Fruit fly (Drosophila melanogaster) Kc167 (cell line): Measurements from ENCODE around the gene CG12009.

Experiments
- Sin3A ChIP-seq: fragments of >200 bp; optimal IDR thresholded peaks from 2 replicates; lab custom pipeline; 2018; ENCODE audit warnings: missing external identifiers
- psq ChIP-seq: fragments of >200 bp; optimal IDR thresholded peaks from 2 replicates; lab custom pipeline; 2017; ENCODE audit warnings: missing external identifiers

DNA sequence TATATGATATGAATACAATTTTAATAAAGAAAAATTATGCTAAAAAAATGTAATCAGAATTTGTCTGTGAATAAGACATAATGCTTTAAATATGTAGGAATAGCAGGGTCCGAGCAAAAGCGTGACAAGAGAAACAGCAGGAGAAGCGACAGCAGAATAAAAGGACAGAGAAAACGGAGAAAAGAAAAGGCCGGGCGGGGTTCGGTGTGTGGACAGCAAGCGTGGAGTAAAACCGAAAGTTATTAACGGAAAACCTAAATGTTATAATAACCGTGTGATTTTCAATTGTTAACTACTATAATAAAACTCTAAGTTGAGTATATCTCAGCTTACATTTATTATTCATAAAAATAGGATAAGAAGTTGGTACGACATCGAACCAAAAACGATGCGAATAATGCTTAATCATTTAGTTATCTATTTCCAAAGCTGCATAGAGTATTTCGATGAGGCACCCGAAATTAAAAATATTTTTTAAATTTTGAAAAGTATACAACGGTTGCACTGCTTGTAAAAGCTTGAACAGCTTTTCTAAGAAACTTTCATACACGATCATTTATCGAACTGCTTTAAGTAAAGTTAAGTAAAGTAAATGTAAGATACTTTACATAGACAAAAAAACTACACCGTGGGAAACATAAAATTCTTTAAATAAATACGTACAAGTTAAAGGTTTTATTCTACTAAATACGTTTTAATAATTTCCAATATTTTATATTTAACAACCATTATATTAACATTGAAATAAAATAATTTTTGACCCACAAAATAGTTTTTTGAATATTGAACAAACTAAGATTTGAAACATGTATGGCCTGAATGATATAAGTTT, 39.4 kb upstream of the CG12009 start:
- TF ChIP-seq psq (no peak), Sin3A (lab: Kevin White, UChicago) (no peak)
